Worm (Caenorhabditis elegans) whole organism, L1 larva: ENCODE results near the gene Y7A5A.5.

Source experiments
- C16A3.4 ChIP-seq: fragments of 150-350 bp; optimal IDR thresholded peaks from 2 replicates; lab custom pipeline; 2014; ENCODE audit warnings: missing biosample characterization, missing genetic modification characterization
- C34B4.2 ChIP-seq: sonication (generic microtip); optimal IDR thresholded peaks from 2 replicates; lab custom pipeline; 2017; ENCODE audit warnings: mild to moderate bottlenecking, missing genetic modification characterization, missing compliant biosample characterization
- F16B12.6 ChIP-seq: fragments of 150-350 bp; optimal IDR thresholded peaks from 2 replicates; lab custom pipeline; 2014; ENCODE audit warnings: missing biosample characterization, missing genetic modification characterization
- alr-1 ChIP-seq: fragments of 200-800 bp; sonication (Bioruptor generic); optimal IDR thresholded peaks from 2 replicates; lab custom pipeline; 2018; ENCODE audit warnings: borderline replicate concordance, mild to moderate bottlenecking, missing genetic modification characterization, missing compliant biosample characterization
- aly-2 ChIP-seq: fragments of 150-350 bp; optimal IDR thresholded peaks from 2 replicates; lab custom pipeline; 2014; ENCODE audit warnings: missing biosample characterization, missing genetic modification characterization
- blmp-1 ChIP-seq: fragments of 150-350 bp; optimal IDR thresholded peaks from 2 replicates; lab custom pipeline; 2014; ENCODE audit warnings: missing biosample characterization, missing genetic modification characterization
- ceh-63 ChIP-seq: fragments of 200-800 bp; sonication (Bioruptor generic); optimal IDR thresholded peaks from 2 replicates; lab custom pipeline; 2018; ENCODE audit warnings: mild to moderate bottlenecking, missing genetic modification characterization, missing compliant biosample characterization
- ceh-90 ChIP-seq: sonication (generic microtip); optimal IDR thresholded peaks from 2 replicates; lab custom pipeline; 2016; ENCODE audit warnings: missing genetic modification characterization, missing compliant biosample characterization
- dsc-1 ChIP-seq: sonication (generic microtip); optimal IDR thresholded peaks from 2 replicates; lab custom pipeline; 2016; ENCODE audit warnings: mild to moderate bottlenecking, missing genetic modification characterization, missing compliant biosample characterization
- efl-1 ChIP-seq, 4 experiments: fragments of 150-350 bp; optimal IDR thresholded peaks in 3 of 4; peaks in 1 of 4; 1 replicate in 1 of 4; 2 replicates in 3 of 4; lab custom pipeline; 2014; ENCODE audit warnings: missing biosample characterization in 2 of 4, missing genetic modification characterization in 2 of 4, missing genetic modification reagents in 2 of 4
- elt-2 ChIP-seq: sonication (generic microtip); optimal IDR thresholded peaks from 2 replicates; lab custom pipeline; 2016; ENCODE audit warnings: missing genetic modification characterization, mild to moderate bottlenecking, inconsistent platforms, missing compliant biosample characterization, missing genetic modification reagents
- elt-3 ChIP-seq, 6 experiments: fragments of 150-350 bp in 1 of 6; sonication (generic microtip); optimal IDR thresholded peaks; 2 replicates each; lab custom pipeline; 2017 to 2018; ENCODE audit warnings: missing biosample characterization in 6 of 6, missing genetic modification characterization in 6 of 6, inconsistent platforms in 1 of 6
- fkh-10 ChIP-seq: sonication (generic microtip); optimal IDR thresholded peaks from 2 replicates; lab custom pipeline; 2017; ENCODE audit warnings: missing biosample characterization, missing genetic modification reagents, missing genetic modification characterization
- hlh-17 ChIP-seq: fragments of 200-800 bp; sonication (Bioruptor generic); optimal IDR thresholded peaks from 2 replicates; lab custom pipeline; 2018; ENCODE audit warnings: missing genetic modification characterization, mild to moderate bottlenecking, missing compliant biosample characterization, moderate library complexity, borderline replicate concordance
- hlh-4 ChIP-seq: sonication (generic microtip); optimal IDR thresholded peaks from 2 replicates; lab custom pipeline; 2016; ENCODE audit warnings: mild to moderate bottlenecking, missing genetic modification characterization, missing compliant biosample characterization
- irx-1 ChIP-seq: sonication (generic microtip); optimal IDR thresholded peaks from 2 replicates; lab custom pipeline; 2016; ENCODE audit warnings: missing genetic modification characterization, missing compliant biosample characterization
- isw-1 ChIP-seq: fragments of 200-800 bp; sonication (Bioruptor generic); IDR thresholded peaks from 2 replicates; pipeline ENCODE4 v1.3.6; 2022; ENCODE audit warnings: missing genetic modification characterization, missing compliant biosample characterization
- jun-1 ChIP-seq: fragments of 150-350 bp; optimal IDR thresholded peaks from 2 replicates; lab custom pipeline; 2014; ENCODE audit warnings: missing biosample characterization, missing genetic modification reagents, missing genetic modification characterization
- lin-13 ChIP-seq: fragments of 150-350 bp; optimal IDR thresholded peaks from 2 replicates; lab custom pipeline; 2014; ENCODE audit warnings: missing biosample characterization, missing genetic modification reagents, missing genetic modification characterization
- lin-14 ChIP-seq: fragments of 200-800 bp; sonication (Bioruptor generic); optimal IDR thresholded peaks from 2 replicates; lab custom pipeline; 2018; ENCODE audit warnings: mild to moderate bottlenecking, missing genetic modification characterization, moderate library complexity, missing compliant biosample characterization
- lin-39 ChIP-seq: fragments of 150-350 bp; optimal IDR thresholded peaks from 2 replicates; lab custom pipeline; 2014; ENCODE audit warnings: missing biosample characterization, missing genetic modification reagents, missing genetic modification characterization
- lsy-2 ChIP-seq, 2 experiments: fragments of 150-350 bp; optimal IDR thresholded peaks; 2 replicates each; lab custom pipeline; 2014; ENCODE audit warnings: missing biosample characterization in 2 of 2, missing genetic modification characterization in 2 of 2
- mef-2 ChIP-seq: fragments of 150-350 bp; optimal IDR thresholded peaks from 2 replicates; lab custom pipeline; 2014; ENCODE audit warnings: missing biosample characterization, missing genetic modification characterization
- nhr-237 ChIP-seq: fragments of 150-350 bp; optimal IDR thresholded peaks from 2 replicates; lab custom pipeline; 2014; ENCODE audit warnings: missing biosample characterization, missing genetic modification characterization
- nhr-28 ChIP-seq: fragments of 150-350 bp; optimal IDR thresholded peaks from 2 replicates; lab custom pipeline; 2014; ENCODE audit warnings: missing biosample characterization, missing genetic modification characterization
- nhr-47 ChIP-seq: sonication (generic microtip); optimal IDR thresholded peaks from 2 replicates; lab custom pipeline; 2016; ENCODE audit warnings: mild to moderate bottlenecking, missing genetic modification characterization, moderate library complexity, missing compliant biosample characterization
- nhr-71 ChIP-seq: sonication (generic microtip); optimal IDR thresholded peaks from 2 replicates; lab custom pipeline; 2016; ENCODE audit warnings: mild to moderate bottlenecking, missing genetic modification characterization, moderate library complexity, missing compliant biosample characterization
- nhr-77 ChIP-seq: fragments of 150-350 bp; optimal IDR thresholded peaks from 2 replicates; lab custom pipeline; 2014; ENCODE audit warnings: missing biosample characterization, missing genetic modification characterization
- pag-3 ChIP-seq: sonication (generic microtip); optimal IDR thresholded peaks from 2 replicates; lab custom pipeline; 2017; ENCODE audit warnings: missing genetic modification characterization, mild to moderate bottlenecking, missing compliant biosample characterization, antibody characterized with exemption, borderline replicate concordance; ENCODE audit not compliant: insufficient read depth
- pax-3 ChIP-seq: fragments of 200-800 bp; sonication (Bioruptor generic); optimal IDR thresholded peaks from 2 replicates; lab custom pipeline; 2018; ENCODE audit warnings: mild to moderate bottlenecking, missing genetic modification characterization, moderate library complexity, missing compliant biosample characterization
- rnt-1 ChIP-seq: sonication (generic microtip); optimal IDR thresholded peaks from 2 replicates; lab custom pipeline; 2016; ENCODE audit warnings: mild to moderate bottlenecking, missing genetic modification characterization, moderate library complexity, missing compliant biosample characterization
- snu-23 ChIP-seq: sonication (generic microtip); optimal IDR thresholded peaks from 2 replicates; lab custom pipeline; 2016; ENCODE audit warnings: missing genetic modification characterization, missing compliant biosample characterization
- sptf-1 ChIP-seq: fragments of 150-350 bp; optimal IDR thresholded peaks from 2 replicates; lab custom pipeline; 2014; ENCODE audit warnings: missing biosample characterization, missing genetic modification characterization
- tbx-2 ChIP-seq: sonication (generic microtip); optimal IDR thresholded peaks from 2 replicates; lab custom pipeline; 2016; ENCODE audit warnings: missing genetic modification characterization, missing compliant biosample characterization
- tlp-1 ChIP-seq: fragments of 150-350 bp; optimal IDR thresholded peaks from 2 replicates; lab custom pipeline; 2014; ENCODE audit warnings: missing biosample characterization, missing genetic modification characterization
- unc-130 ChIP-seq: fragments of 150-350 bp; optimal IDR thresholded peaks from 2 replicates; lab custom pipeline; 2017; ENCODE audit warnings: missing biosample characterization, missing genetic modification characterization, inconsistent platforms
- unc-30 ChIP-seq: sonication (generic microtip); optimal IDR thresholded peaks from 2 replicates; lab custom pipeline; 2017; ENCODE audit warnings: missing biosample characterization, missing genetic modification characterization
- vab-15 ChIP-seq: sonication (generic microtip); optimal IDR thresholded peaks from 2 replicates; lab custom pipeline; 2017; ENCODE audit warnings: missing genotype, mild to moderate bottlenecking, missing genetic modification characterization, missing compliant biosample characterization

The Y7A5A.5 gene

ce11 chrX:15779503-15779902, 7.1 kb downstream of the Y7A5A.5 start (continued):
- TF ChIP-seq rnt-1 (tag; lab: Kevin White, UChicago): peak; percentile 45
- no peak for TF ChIP-seq ceh-63 (GFP tag; lab: Kevin White, UChicago)
- no peak for TF ChIP-seq lin-13
- no peak for TF ChIP-seq ceh-90 (tag; lab: Kevin White, UChicago)
- TF ChIP-seq pag-3 (tag; lab: Kevin White, UChicago): no peak
- peak; percentile 58 for TF ChIP-seq nhr-71
- no peak for TF ChIP-seq tlp-1
- TF ChIP-seq fkh-10: no peak
- TF ChIP-seq C16A3.4: peak; percentile 51
- peak; percentile 75 for TF ChIP-seq blmp-1 (tag; lab: Kevin White, UChicago)
- TF ChIP-seq hlh-17 (GFP tag; lab: Kevin White, UChicago): no peak
- TF ChIP-seq, all 84 proteins: peak for 19

ce11 chrX:15773262-15773908, 13.2 kb downstream of the Y7A5A.5 start, which contains the start of gene Y7A5A.13:
TSS of gene Y7A5A.13 (plus strand) at chrX:15773858.
- no peak for TF ChIP-seq ceh-90 (tag; lab: Kevin White, UChicago)

ce11 chrX:15772674-15773073, 14.0 kb downstream of the Y7A5A.5 start, which contains the start of gene Y7A5A.2:
TSS of gene Y7A5A.2 (minus strand) at chrX:15772735.
- TF ChIP-seq isw-1 (GFP tag; lab: Robert Waterston, UW) (no peak), lsy-2 (tag; optimal IDR thresholded peaks at IDR 0.05; lab: Kevin White, UChicago) (no peak), nhr-47 (no peak), jun-1 (no peak), nhr-77 (no peak), elt-2 (tag; lab: Kevin White, UChicago) (no peak), unc-130 (tag; lab: Kevin White, UChicago) (peak; percentile 5), aly-2 (no peak), C34B4.2 (tag; lab: Kevin White, UChicago) (no peak), tbx-2 (tag; lab: Kevin White, UChicago) (no peak), mef-2 (tag; lab: Kevin White, UChicago) (no peak), unc-30 (tag; lab: Kevin White, UChicago) (no peak), blmp-1 (tag; lab: Kevin White, UChicago) (peak; percentile 87), snu-23 (peak; percentile 1), F16B12.6 (tag; lab: Kevin White, UChicago) (no peak), fkh-10 (no peak), sptf-1 (tag; lab: Kevin White, UChicago) (no peak), elt-3 (tag; optimal IDR thresholded peaks at IDR 0.05; lab: Kevin White, UChicago) (peak in 1 of 6 experiments; percentile 12), dsc-1 (no peak), hlh-4 (tag; lab: Kevin White, UChicago) (no peak), pax-3 (no peak), rnt-1 (tag; lab: Kevin White, UChicago) (peak; percentile 14), lin-39 (no peak), nhr-237 (tag; lab: Kevin White, UChicago) (no peak), irx-1 (tag; lab: Kevin White, UChicago) (no peak), tlp-1 (no peak), alr-1 (tag; lab: Kevin White, UChicago) (no peak), lin-14 (peak; percentile 21), vab-15 (tag; lab: Kevin White, UChicago) (no peak)

ce11 chrX:15771411-15771810, 15.2 kb downstream of the Y7A5A.5 start, which contains the start of gene Y7A5A.1:
TSS of gene Y7A5A.1 (minus strand) at chrX:15771493.
- no peak for TF ChIP-seq efl-1 (optimal IDR thresholded peaks at IDR 0.05; lab: Kevin White, UChicago)
- no peak for TF ChIP-seq efl-1 (GFP tag; optimal IDR thresholded peaks at IDR 0.05 in 1 of 2; lab: Kevin White, UChicago)
- TF ChIP-seq blmp-1 (tag; lab: Kevin White, UChicago): peak; percentile 1
- TF ChIP-seq nhr-28 (tag; lab: Kevin White, UChicago): no peak
- peak; percentile 26 for TF ChIP-seq elt-2 (tag; lab: Kevin White, UChicago)
